Worm (Caenorhabditis elegans) whole organism, midembryonic: Measurements from ENCODE around the gene irld-50.

Experiments
- flt-1 ChIP-seq: fragments of 200-800 bp; sonication (Bioruptor generic); IDR thresholded peaks from 2 replicates; pipeline ENCODE4 v1.3.6; 2022; ENCODE audit warnings: missing genetic modification characterization, missing compliant biosample characterization
- med-1 ChIP-seq: sonication (generic microtip); optimal IDR thresholded peaks from 2 replicates; lab custom pipeline; 2017; ENCODE audit warnings: missing genetic modification characterization, mild to moderate bottlenecking, missing compliant biosample characterization, antibody characterized with exemption, missing genetic modification reagents; ENCODE audit not compliant: insufficient read depth
- ref-1 ChIP-seq: fragments of 200-800 bp; sonication (Bioruptor generic); conservative IDR thresholded peaks from 2 replicates; pipeline ENCODE4 v1.3.6; 2022; ENCODE audit warnings: missing genetic modification reagents, missing genetic modification characterization, missing compliant biosample characterization

DNA sequence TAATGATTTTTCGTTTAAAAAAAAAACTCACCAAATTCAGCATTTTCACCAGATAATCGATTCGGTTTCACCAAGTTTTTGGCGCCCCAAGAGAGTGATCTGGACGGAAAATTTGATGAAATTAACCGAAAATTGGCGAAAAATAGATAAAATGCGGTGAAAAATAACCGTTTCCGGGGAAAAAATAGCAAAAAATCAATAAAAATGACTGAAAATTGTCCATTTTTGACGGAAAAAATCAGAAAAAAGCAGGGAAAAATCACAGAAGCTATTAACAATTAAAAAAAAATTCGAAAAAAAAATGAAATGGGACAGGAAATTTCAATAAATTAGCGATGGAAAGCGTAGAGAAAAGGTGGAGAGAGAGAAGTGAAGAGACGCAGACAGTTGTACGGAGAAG lies 30.4 kb downstream of the irld-50 start, which contains the start of gene ubc-15:
- TF ChIP-seq ref-1 = no peak
- TF ChIP-seq med-1 (GFP tag; lab: Kevin White, UChicago) = no peak
- no peak for TF ChIP-seq flt-1 (GFP tag; lab: Robert Waterston, UW)
